Worm (Caenorhabditis elegans): ENCODE results near the gene rpl-42.

rpl-42 gene

DNA sequence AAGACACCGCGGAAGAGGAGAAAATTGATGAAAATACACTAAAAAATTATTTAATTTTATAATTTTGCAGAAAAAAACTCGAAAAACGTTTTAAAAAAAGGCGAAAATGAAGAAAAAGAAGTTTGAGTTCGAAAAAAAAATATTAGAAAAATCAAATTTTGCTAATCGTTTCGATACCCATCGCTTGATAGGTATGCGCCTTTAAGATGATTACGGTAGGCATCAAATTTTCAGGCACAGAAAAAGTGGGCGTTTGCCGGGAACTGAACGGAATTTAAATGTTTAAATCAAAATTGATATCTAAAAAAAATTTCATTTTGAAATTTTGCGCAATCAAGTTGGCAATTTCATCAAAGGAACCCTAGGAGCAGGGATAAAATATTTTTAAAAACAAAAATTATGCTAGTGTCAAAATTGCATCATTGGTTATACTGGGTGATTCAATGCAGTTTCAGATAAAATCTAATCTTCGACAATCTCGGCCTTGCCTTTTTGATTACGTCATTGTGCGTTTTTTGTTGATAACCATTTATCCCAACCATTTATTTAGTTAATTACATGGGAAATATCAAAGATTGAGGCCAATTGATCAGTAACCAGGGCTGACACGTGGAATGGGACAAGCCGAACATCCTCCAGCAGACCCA, 48.8 kb upstream of the rpl-42 start:
- TF ChIP-seq elt-1 (tag; optimal IDR thresholded peaks at IDR 0.05), result peak; percentile 86
- TF ChIP-seq unc-62 (GFP tag; optimal IDR thresholded peaks at IDR 0.05), result no peak
- TF ChIP-seq eor-1 (tag; optimal IDR thresholded peaks at IDR 0.05), result no peak
- TF ChIP-seq ZK546.5 (tag; optimal IDR thresholded peaks at IDR 0.05), result no peak

DNA sequence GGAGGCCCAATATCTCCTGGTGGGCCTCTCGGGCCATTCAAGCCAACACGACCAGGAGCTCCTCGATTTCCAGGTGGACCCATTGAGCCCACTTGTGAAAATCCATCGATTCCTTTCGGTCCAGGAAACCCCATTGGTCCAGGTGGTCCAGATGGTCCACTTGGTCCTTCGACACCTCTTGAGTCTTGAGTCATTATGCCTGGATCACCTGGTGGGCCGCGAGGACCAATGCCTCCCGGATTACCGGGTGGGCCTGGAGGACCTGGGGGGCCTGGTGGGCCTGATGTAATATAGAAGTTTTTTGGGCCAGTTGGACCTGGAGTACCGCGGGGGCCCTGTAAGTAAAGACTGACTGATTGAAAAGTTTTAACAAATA, 48.3 kb upstream of the rpl-42 start:
- no peak for TF ChIP-seq unc-62 (GFP tag; optimal IDR thresholded peaks at IDR 0.05)

DNA sequence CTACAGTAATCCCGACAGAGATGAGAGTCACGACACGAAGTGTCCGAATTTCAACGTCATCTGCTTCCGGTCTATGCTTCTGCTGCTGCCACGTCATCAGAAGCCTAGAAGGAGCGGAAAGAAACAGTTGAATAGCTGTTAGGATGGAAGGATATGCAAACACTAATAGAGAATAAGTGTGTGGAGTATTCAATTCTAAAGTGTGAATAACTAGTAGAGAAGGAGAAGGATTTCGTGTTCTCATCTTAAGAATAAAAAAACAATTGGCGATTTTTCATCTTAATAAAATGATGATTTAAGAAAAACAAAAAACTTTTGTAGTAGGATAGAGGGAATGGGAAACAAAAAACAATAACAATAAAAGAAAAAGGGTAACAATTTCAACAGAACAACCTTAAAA, 46.6 kb upstream of the rpl-42 start, which contains the start of gene col-83:
Gene col-83, minus strand, starts transcription at position 101 of the 400 bp plus-strand sequence.
- no peak for TF ChIP-seq egl-27 (tag; optimal IDR thresholded peaks at IDR 0.05)
- no peak for TF ChIP-seq hmg-11 (tag; optimal IDR thresholded peaks at IDR 0.05)
- TF ChIP-seq sea-2 (GFP tag; optimal IDR thresholded peaks at IDR 0.05), result no peak
- TF ChIP-seq mml-1 (tag; optimal IDR thresholded peaks at IDR 0.05), result no peak
- TF ChIP-seq elt-1 (tag; optimal IDR thresholded peaks at IDR 0.05), result no peak
- no peak for TF ChIP-seq fos-1 (tag; optimal IDR thresholded peaks at IDR 0.05)
- TF ChIP-seq fkh-10 (GFP tag; optimal IDR thresholded peaks at IDR 0.05), result no peak
- no peak for TF ChIP-seq snpc-4 (tag; optimal IDR thresholded peaks at IDR 0.05)
- no peak for TF ChIP-seq daf-12 (tag; optimal IDR thresholded peaks at IDR 0.05)
- no peak for TF ChIP-seq nhr-11 (tag; optimal IDR thresholded peaks at IDR 0.05)
- TF ChIP-seq ceh-9 (tag; optimal IDR thresholded peaks at IDR 0.05), result no peak
- no peak for TF ChIP-seq ztf-4 (tag; optimal IDR thresholded peaks at IDR 0.05)
- TF ChIP-seq fkh-2 (tag; optimal IDR thresholded peaks at IDR 0.05), result no peak
- TF ChIP-seq eor-1 (tag; optimal IDR thresholded peaks at IDR 0.05), result no peak
- TF ChIP-seq tbx-2 (tag; optimal IDR thresholded peaks at IDR 0.05), result no peak
- TF ChIP-seq skn-1 (tag; optimal IDR thresholded peaks at IDR 0.05), result no peak
- TF ChIP-seq nhr-25 (tag; optimal IDR thresholded peaks at IDR 0.05), result no peak
- TF ChIP-seq nhr-43 (tag; optimal IDR thresholded peaks at IDR 0.05; ENCODE audit: poor library complexity, severe bottlenecking), result no peak
- TF ChIP-seq ceh-82 (tag; optimal IDR thresholded peaks at IDR 0.05), result no peak

ce11 chrII:11048930-11049329, 43.6 kb upstream of the rpl-42 start, which contains the start of gene F33A8.4:
F33A8.4 (minus strand) TSS chrII:11049030.
- TF ChIP-seq aly-2 (tag; optimal IDR thresholded peaks at IDR 0.05) (no peak), ceh-9 (tag; optimal IDR thresholded peaks at IDR 0.05) (no peak), pha-4 (tag; optimal IDR thresholded peaks at IDR 0.05) (no peak), nhr-77 (tag; optimal IDR thresholded peaks at IDR 0.05) (no peak), elt-2 (tag; optimal IDR thresholded peaks at IDR 0.05) (no peak), ceh-82 (tag; optimal IDR thresholded peaks at IDR 0.05) (no peak), ztf-11 (tag; optimal IDR thresholded peaks at IDR 0.05) (no peak), fos-1 (tag; optimal IDR thresholded peaks at IDR 0.05) (no peak), elt-1 (tag; optimal IDR thresholded peaks at IDR 0.05) (no peak), tbx-2 (tag; optimal IDR thresholded peaks at IDR 0.05) (no peak)

- peak; percentile 67 for TF ChIP-seq nfya-1 (tag; optimal IDR thresholded peaks at IDR 0.05; ENCODE audit: insufficient read depth)
- TF ChIP-seq sea-2 (GFP tag; optimal IDR thresholded peaks at IDR 0.05), result no peak
- TF ChIP-seq nhr-25 (tag; optimal IDR thresholded peaks at IDR 0.05), result peak; percentile 39
- TF ChIP-seq elt-2 (tag; optimal IDR thresholded peaks at IDR 0.05), result peak; percentile 18
- no peak for TF ChIP-seq ceh-9 (tag; optimal IDR thresholded peaks at IDR 0.05)
- TF ChIP-seq nhr-11 (tag; optimal IDR thresholded peaks at IDR 0.05), result no peak
- TF ChIP-seq ceh-28 (tag; optimal IDR thresholded peaks at IDR 0.05), result peak; percentile 0
- TF ChIP-seq ceh-16 (tag; optimal IDR thresholded peaks at IDR 0.05), result no peak
- peak; percentile 3 for TF ChIP-seq snpc-4 (tag; optimal IDR thresholded peaks at IDR 0.05)
- peak; percentile 50 for TF ChIP-seq nhr-23 (tag; optimal IDR thresholded peaks at IDR 0.05)
- no peak for TF ChIP-seq tbx-2 (tag; optimal IDR thresholded peaks at IDR 0.05)
- TF ChIP-seq hmg-11 (tag; optimal IDR thresholded peaks at IDR 0.05), result peak; percentile 28
- peak; percentile 57 for TF ChIP-seq lin-15B (tag; optimal IDR thresholded peaks at IDR 0.05)
- TF ChIP-seq lin-39 (tag; optimal IDR thresholded peaks at IDR 0.05), result peak; percentile 42
Measured at ce11 chrII:11049876-11050275, 42.6 kb upstream of the rpl-42 start, which contains the start of the genes sdhd-1 and ilkp-1. sdhd-1 (minus strand) TSS chrII:11049913. ilkp-1 (plus strand) TSS chrII:11050255.

All from whole organism, L3 larva.